Fruit fly (Drosophila melanogaster) S2 (cell line): ENCODE data around the gene CG32267.

ENCODE experiments used
- CG8478 ChIP-seq: fragments of >200 bp; optimal IDR thresholded peaks from 2 replicates; lab custom pipeline; 2018
- CTCF ChIP-seq, 2 experiments: fragments of >200 bp; optimal IDR thresholded peaks; 2 replicates each; lab custom pipeline; 2018

DNA sequence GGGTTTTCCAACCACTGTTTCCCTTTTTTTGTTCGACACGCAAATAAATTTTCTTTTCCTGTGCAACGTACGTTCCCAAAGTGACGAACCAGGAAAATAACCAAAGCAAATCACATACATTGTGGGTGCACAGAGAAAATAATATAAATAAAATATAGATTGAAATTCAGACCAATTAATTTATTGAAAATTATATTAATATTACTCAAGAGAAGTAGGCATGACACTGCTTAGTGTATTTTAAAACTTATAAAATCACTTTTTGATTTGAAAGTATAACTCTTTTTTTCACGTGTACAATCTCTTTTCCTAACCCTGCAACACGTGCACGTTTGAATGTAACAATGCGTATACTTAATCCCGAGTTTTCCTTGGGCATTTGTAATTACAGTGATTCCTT lies 24.7 kb upstream of the CG32267 start:
- no peak for TF ChIP-seq CG8478 (lab: Kevin White, UChicago)
- TF ChIP-seq CTCF (optimal IDR thresholded peaks at IDR 0.05; lab: Kevin White, UChicago), result no peak
